Fruit fly (Drosophila melanogaster) whole organism, prepupa: ENCODE results near the gene CG15528.

ENCODE experiments used
- CG10669 ChIP-seq: fragments of 200-800 bp; sonication (Bioruptor generic); optimal IDR thresholded peaks from 3 replicates; lab custom pipeline; 2018; ENCODE audit warnings: missing biosample characterization, mild to moderate bottlenecking, missing genetic modification characterization, moderate library complexity
- CG11762 ChIP-seq: fragments of 200-800 bp; sonication (Bioruptor generic); optimal IDR thresholded peaks from 3 replicates; lab custom pipeline; 2016; ENCODE audit warnings: missing biosample characterization, missing genetic modification characterization; ENCODE audit not compliant: insufficient read depth
- CG11902 ChIP-seq: fragments of 200-800 bp; sonication (Bioruptor generic); optimal IDR thresholded peaks from 3 replicates; lab custom pipeline; 2016; ENCODE audit warnings: missing biosample characterization, missing genetic modification characterization
- CG16779 ChIP-seq: fragments of 200-800 bp; sonication (Bioruptor generic); optimal IDR thresholded peaks from 3 replicates; lab custom pipeline; 2017; ENCODE audit warnings: missing biosample characterization, mild to moderate bottlenecking, missing genetic modification characterization
- CG3032 ChIP-seq: fragments of 200-800 bp; optimal IDR thresholded peaks from 2 replicates; lab custom pipeline; 2019; ENCODE audit warnings: missing biosample characterization, mild to moderate bottlenecking, missing genetic modification characterization, moderate library complexity
- CG31627 ChIP-seq: fragments of 200-800 bp; sonication (Bioruptor generic); optimal IDR thresholded peaks from 3 replicates; lab custom pipeline; 2016; ENCODE audit warnings: missing biosample characterization, missing genetic modification characterization
- CG34406 ChIP-seq: fragments of 200-800 bp; sonication (Bioruptor generic); optimal IDR thresholded peaks from 3 replicates; lab custom pipeline; 2016; ENCODE audit warnings: missing biosample characterization, missing genetic modification characterization
- CG3919 ChIP-seq: fragments of 200-800 bp; sonication (Bioruptor generic); optimal IDR thresholded peaks from 3 replicates; lab custom pipeline; 2016; ENCODE audit warnings: missing biosample characterization, missing genetic modification characterization
- CG4318 ChIP-seq: fragments of 200-800 bp; sonication (Bioruptor generic); optimal IDR thresholded peaks from 3 replicates; lab custom pipeline; 2017; ENCODE audit warnings: missing biosample characterization, mild to moderate bottlenecking, missing genetic modification characterization
- CG6163 ChIP-seq: fragments of 200-800 bp; sonication (Bioruptor generic); IDR thresholded peaks from 3 replicates; pipeline ENCODE4 v1.3.6; 2022; ENCODE audit warnings: missing biosample characterization, missing genetic modification characterization
- CG6808 ChIP-seq: fragments of 200-800 bp; sonication (Bioruptor generic); optimal IDR thresholded peaks from 3 replicates; lab custom pipeline; 2017; ENCODE audit warnings: missing biosample characterization, missing genetic modification characterization, mild to moderate bottlenecking, moderate library complexity, missing genetic modification reagents
- CG8119 ChIP-seq: fragments of 200-800 bp; sonication (Bioruptor generic); IDR thresholded peaks from 3 replicates; pipeline ENCODE4 v1.3.6; 2022; ENCODE audit warnings: missing biosample characterization, missing genetic modification characterization
- CG8319 ChIP-seq: fragments of 200-800 bp; sonication (Bioruptor generic); optimal IDR thresholded peaks from 3 replicates; lab custom pipeline; 2016; ENCODE audit warnings: missing biosample characterization, missing genetic modification characterization
- CG9139 ChIP-seq: fragments of 200-800 bp; sonication (Bioruptor generic); optimal IDR thresholded peaks from 3 replicates; lab custom pipeline; 2017; ENCODE audit warnings: missing biosample characterization, mild to moderate bottlenecking, missing genetic modification characterization
- Eip78C ChIP-seq: fragments of 200-800 bp; sonication (Bioruptor generic); peaks from one replicate; lab custom pipeline; 2016; ENCODE audit warnings: missing biosample characterization, missing genetic modification characterization
- Eip93F ChIP-seq: fragments of 200-800 bp; sonication (Bioruptor generic); optimal IDR thresholded peaks from 2 replicates; lab custom pipeline; 2016; ENCODE audit warnings: missing biosample characterization, mild to moderate bottlenecking, missing genetic modification characterization
- Ets21C ChIP-seq: fragments of 200-800 bp; sonication (Bioruptor generic); optimal IDR thresholded peaks from 3 replicates; lab custom pipeline; 2016; ENCODE audit warnings: missing biosample characterization, missing genetic modification characterization
- Gug ChIP-seq: fragments of 200-800 bp; sonication (Bioruptor generic); IDR thresholded peaks from 2 replicates; pipeline ENCODE4 v1.3.6; 2022; ENCODE audit warnings: missing biosample characterization, missing genetic modification characterization
- Met ChIP-seq: fragments of 200-800 bp; sonication (Bioruptor generic); optimal IDR thresholded peaks from 3 replicates; lab custom pipeline; 2016; ENCODE audit warnings: missing biosample characterization, missing genetic modification characterization
- Smox ChIP-seq: fragments of 200-800 bp; sonication (Bioruptor generic); optimal IDR thresholded peaks from 3 replicates; lab custom pipeline; 2016; ENCODE audit warnings: missing biosample characterization, missing genetic modification characterization
- Sox14 ChIP-seq: fragments of 200-800 bp; sonication (Bioruptor generic); optimal IDR thresholded peaks from 3 replicates; lab custom pipeline; 2016; ENCODE audit warnings: missing biosample characterization, missing genetic modification characterization
- Sox15 ChIP-seq: fragments of 200-800 bp; sonication (Bioruptor generic); optimal IDR thresholded peaks from 3 replicates; lab custom pipeline; 2016; ENCODE audit warnings: missing biosample characterization, missing genetic modification characterization
- acj6 ChIP-seq: fragments of 200-800 bp; sonication (Bioruptor generic); optimal IDR thresholded peaks from 3 replicates; lab custom pipeline; 2016; ENCODE audit warnings: missing biosample characterization, missing genetic modification characterization
- dsx ChIP-seq: fragments of 200-800 bp; optimal IDR thresholded peaks from 3 replicates; lab custom pipeline; 2019; ENCODE audit warnings: missing biosample characterization, mild to moderate bottlenecking, missing genetic modification characterization, moderate library complexity; ENCODE audit not compliant: poor library complexity, severe bottlenecking
- eg ChIP-seq: fragments of 200-800 bp; sonication (Bioruptor generic); IDR thresholded peaks from 3 replicates; pipeline ENCODE4 v1.3.6; 2022; ENCODE audit warnings: missing biosample characterization, missing genetic modification characterization
- esn ChIP-seq: fragments of 200-800 bp; sonication (Bioruptor generic); optimal IDR thresholded peaks from 2 replicates; lab custom pipeline; 2016; ENCODE audit warnings: missing biosample characterization, mild to moderate bottlenecking, missing genetic modification characterization, moderate library complexity
- fd59A ChIP-seq: fragments of 200-800 bp; sonication (Bioruptor generic); optimal IDR thresholded peaks from 2 replicates; lab custom pipeline; 2017; ENCODE audit warnings: missing biosample characterization, mild to moderate bottlenecking, missing genetic modification characterization, missing genetic modification reagents
- fd85E ChIP-seq: fragments of 200-800 bp; sonication (Bioruptor generic); optimal IDR thresholded peaks from 3 replicates; lab custom pipeline; 2016; ENCODE audit warnings: missing biosample characterization, missing genetic modification characterization
- fkh ChIP-seq: fragments of 200-800 bp; sonication (Bioruptor generic); optimal IDR thresholded peaks from 3 replicates; lab custom pipeline; 2017; ENCODE audit warnings: missing biosample characterization, mild to moderate bottlenecking, missing genetic modification characterization, moderate library complexity
- lz ChIP-seq: fragments of 200-800 bp; sonication (Bioruptor generic); optimal IDR thresholded peaks from 3 replicates; lab custom pipeline; 2016; ENCODE audit warnings: missing biosample characterization, missing genetic modification characterization
- net ChIP-seq: fragments of 200-800 bp; sonication (Bioruptor generic); optimal IDR thresholded peaks from 3 replicates; lab custom pipeline; 2016; ENCODE audit warnings: missing biosample characterization, missing genetic modification characterization
- pdm3 ChIP-seq: fragments of 200-800 bp; sonication (Bioruptor generic); optimal IDR thresholded peaks from 3 replicates; lab custom pipeline; 2016; ENCODE audit warnings: missing biosample characterization, missing genetic modification characterization
- salr ChIP-seq, 2 experiments: fragments of 200-800 bp; sonication (Bioruptor generic); optimal IDR thresholded peaks; 3 replicates each; lab custom pipeline; 2016 to 2018; ENCODE audit warnings: missing biosample characterization in 2 of 2, missing genetic modification characterization in 2 of 2, mild to moderate bottlenecking in 1 of 2
- spab ChIP-seq: fragments of 200-800 bp; sonication (Bioruptor generic); optimal IDR thresholded peaks from 2 replicates; lab custom pipeline; 2017; ENCODE audit warnings: missing biosample characterization, mild to moderate bottlenecking, missing genetic modification characterization, missing genetic modification reagents
- ss ChIP-seq, 2 experiments: fragments of 200-800 bp; sonication (Bioruptor generic); optimal IDR thresholded peaks; 2 replicates in 1 of 2; 3 replicates in 1 of 2; lab custom pipeline; 2017 to 2018; ENCODE audit warnings: mild to moderate bottlenecking in 2 of 2, missing biosample characterization in 2 of 2, missing genetic modification characterization in 2 of 2, moderate library complexity in 1 of 2
- svp ChIP-seq: fragments of 200-800 bp; sonication (Bioruptor generic); peaks from one replicate; lab custom pipeline; 2016; ENCODE audit warnings: missing biosample characterization, missing genetic modification characterization
- topi ChIP-seq: fragments of 200-800 bp; sonication (Bioruptor generic); optimal IDR thresholded peaks from 3 replicates; lab custom pipeline; 2016; ENCODE audit warnings: missing biosample characterization, missing genetic modification characterization
- vri ChIP-seq: fragments of 200-800 bp; sonication (Bioruptor generic); optimal IDR thresholded peaks from 3 replicates; lab custom pipeline; 2016; ENCODE audit warnings: missing biosample characterization, mild to moderate bottlenecking, missing genetic modification characterization

CG15528 gene

DNA sequence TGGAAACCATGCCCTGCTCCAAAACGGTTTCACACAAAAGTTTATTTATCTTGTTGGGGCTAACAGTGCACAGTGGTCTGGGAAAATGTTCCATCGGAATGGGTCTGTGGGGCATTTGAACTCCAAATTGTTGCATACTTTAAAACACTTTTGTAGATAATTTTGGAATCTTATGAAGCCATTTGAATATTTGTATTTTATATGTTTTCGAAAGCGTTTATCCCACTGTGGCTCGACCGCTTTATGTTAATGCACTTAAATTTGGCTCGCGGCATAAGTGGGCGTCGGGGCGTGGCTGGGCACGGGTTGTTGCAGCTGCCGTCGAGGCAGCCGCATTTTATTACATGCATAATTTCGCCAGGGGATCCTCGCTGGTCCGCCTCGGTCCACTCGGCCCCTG, 19.9 kb upstream of the CG15528 start (continued):
- TF ChIP-seq CG11762 (no peak), CG34406 (peak; percentile 5), lz (GFP tag; lab: Kevin White, UChicago) (peak; percentile 17), Met (GFP tag; lab: Kevin White, UChicago) (peak; percentile 23), CG3919 (GFP tag; lab: Kevin White, UChicago) (peak; percentile 43)

DNA sequence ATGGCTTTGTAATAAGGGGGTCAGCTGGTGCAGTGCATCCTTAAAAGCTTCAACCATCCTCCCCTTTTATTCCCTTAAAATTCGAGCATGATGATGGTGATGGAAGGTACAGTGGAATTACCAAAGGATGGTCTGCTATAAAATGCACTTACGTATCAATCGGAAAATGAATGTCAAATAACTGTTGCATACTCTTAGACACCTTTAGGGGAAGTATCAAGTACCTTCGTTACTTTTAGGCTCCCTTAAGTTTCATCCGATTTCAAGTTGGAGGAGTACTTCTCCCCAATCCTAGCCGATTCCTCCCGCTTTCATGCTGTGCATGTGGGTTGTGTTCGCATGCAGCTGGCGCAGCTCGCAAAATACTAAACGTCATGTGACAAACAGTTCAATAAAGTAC, 18.3 kb upstream of the CG15528 start:
- TF ChIP-seq Met (GFP tag; lab: Kevin White, UChicago): no peak
- no peak for TF ChIP-seq Smox (GFP tag; lab: Kevin White, UChicago)
- no peak for TF ChIP-seq CG8119 (GFP tag; lab: Robert Waterston, UW)

dm6 chr3R:30066004-30066403, 14.1 kb upstream of the CG15528 start:
- TF ChIP-seq dsx (no peak), CG11902 (GFP tag; lab: Kevin White, UChicago) (no peak), Eip78C (GFP tag; lab: Kevin White, UChicago) (peak; percentile 25), CG16779 (tag; lab: Kevin White, UChicago) (no peak)
- TF ChIP-seq, all 60 proteins: peak for 1

DNA sequence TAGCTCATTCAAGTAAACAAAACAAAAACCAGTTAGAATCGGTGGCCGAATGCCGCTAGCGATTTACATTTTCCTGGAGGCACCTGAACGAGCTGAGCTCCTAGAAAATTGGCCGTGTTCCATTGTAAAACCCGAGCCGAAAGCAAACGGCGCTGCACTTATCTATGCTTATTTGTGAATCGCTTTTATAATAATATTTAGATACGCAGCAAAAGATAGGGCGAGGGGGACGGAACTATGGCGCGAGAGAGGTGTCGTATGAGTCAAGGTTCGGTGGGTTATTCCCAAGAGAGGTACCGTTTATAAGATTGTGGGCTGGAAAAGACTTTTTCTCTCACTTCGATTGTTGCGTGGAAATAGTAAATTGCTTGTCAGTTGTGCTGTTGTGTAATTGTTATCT, 11.8 kb upstream of the CG15528 start:
- TF ChIP-seq fd85E (GFP tag; lab: Kevin White, UChicago) (no peak), Eip78C (GFP tag; lab: Kevin White, UChicago) (peak; percentile 43), CG16779 (tag; lab: Kevin White, UChicago) (no peak), CG8119 (GFP tag; lab: Robert Waterston, UW) (no peak), fkh (GFP tag; lab: Kevin White, UChicago) (peak; percentile 65), CG6163 (GFP tag; lab: Robert Waterston, UW) (no peak), eg (GFP tag; lab: Robert Waterston, UW) (no peak), Sox14 (GFP tag; lab: Kevin White, UChicago) (no peak), svp (GFP tag; lab: Kevin White, UChicago) (peak; percentile 45), ss (GFP tag; optimal IDR thresholded peaks at IDR 0.05; lab: Kevin White, UChicago) (no peak), Eip93F (GFP tag; lab: Kevin White, UChicago) (no peak), CG8319 (GFP tag; lab: Kevin White, UChicago) (no peak)

dm6 chr3R:30062543-30062942, 10.6 kb upstream of the CG15528 start:
- TF ChIP-seq Eip78C (GFP tag; lab: Kevin White, UChicago) (peak; percentile 32), fd59A (no peak), vri (GFP tag; lab: Kevin White, UChicago) (peak; percentile 99), CG10669 (GFP tag; lab: Kevin White, UChicago) (no peak), CG11902 (GFP tag; lab: Kevin White, UChicago) (peak; percentile 64)

DNA sequence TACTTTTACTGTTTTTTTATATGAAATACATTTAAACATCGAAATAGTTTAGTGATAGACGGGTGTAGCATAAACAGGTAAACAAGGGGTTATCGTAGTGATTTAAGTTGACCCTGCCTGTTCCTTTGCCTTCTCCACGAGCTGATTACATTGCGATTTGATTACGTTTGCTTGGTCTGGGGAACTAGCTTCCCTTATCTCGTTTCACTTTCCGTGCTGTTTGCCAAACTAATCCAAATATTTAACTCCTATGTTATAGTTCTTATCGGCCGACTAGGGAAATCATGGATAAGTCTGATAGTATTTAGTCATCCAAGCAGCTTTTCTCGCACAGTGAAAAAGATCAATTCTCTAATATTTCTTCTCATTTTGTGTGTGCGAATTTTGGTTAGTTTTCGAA, 10.1 kb upstream of the CG15528 start:
- TF ChIP-seq fkh (GFP tag; lab: Kevin White, UChicago): peak; percentile 75
- no peak for TF ChIP-seq salr (GFP tag; optimal IDR thresholded peaks at IDR 0.05; lab: Kevin White, UChicago)

DNA sequence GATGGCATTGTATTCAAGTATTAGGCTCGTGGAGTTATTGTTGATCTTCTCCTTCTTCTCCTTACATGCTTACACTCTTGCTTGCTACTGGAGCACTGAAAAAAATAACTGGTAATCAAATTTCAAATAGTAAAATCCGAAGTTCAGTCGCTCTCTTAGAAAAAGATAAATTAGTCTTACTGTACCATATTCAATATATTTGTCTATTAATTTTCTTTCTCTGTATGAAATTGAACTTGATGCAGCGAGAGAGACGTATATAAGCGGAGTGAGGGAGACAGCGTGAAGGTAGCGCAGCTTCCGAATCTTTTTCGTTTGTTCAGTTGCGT, 9.2 kb upstream of the CG15528 start:
- TF ChIP-seq CG4318 (peak; percentile 56), Gug (GFP tag; lab: Robert Waterston, UW) (peak; percentile 90), topi (GFP tag; lab: Kevin White, UChicago) (peak; percentile 97), CG10669 (GFP tag; lab: Kevin White, UChicago) (peak; percentile 95), spab (GFP tag; lab: Kevin White, UChicago) (peak; percentile 89), net (GFP tag; lab: Kevin White, UChicago) (peak; percentile 90), CG11902 (GFP tag; lab: Kevin White, UChicago) (peak; percentile 95), CG8319 (GFP tag; lab: Kevin White, UChicago) (peak; percentile 97), CG34406 (peak; percentile 93), esn (GFP tag; lab: Kevin White, UChicago) (peak; percentile 96), CG6808 (GFP tag; lab: Kevin White, UChicago) (peak; percentile 87), Ets21C (GFP tag; lab: Kevin White, UChicago) (peak; percentile 90), dsx (peak; percentile 94), pdm3 (peak; percentile 90), CG31627 (GFP tag; lab: Kevin White, UChicago) (peak; percentile 91), vri (GFP tag; lab: Kevin White, UChicago) (peak; percentile 91), CG9139 (peak; percentile 83), acj6 (GFP tag; lab: Kevin White, UChicago) (peak; percentile 92), CG3032 (tag; lab: Kevin White, UChicago) (peak; percentile 92), Sox15 (GFP tag; lab: Kevin White, UChicago) (peak; percentile 81), fkh (GFP tag; lab: Kevin White, UChicago) (peak; percentile 47), fd59A (peak; percentile 75)
